Worm (Caenorhabditis elegans) whole organism, young adult: Measurements from ENCODE around the gene C45B11.5.
A peak's percentile ranks its signal among the peaks of the same experiment; 100 is the strongest.

ENCODE experiments used
- F10E7.11 ChIP-seq: sonication (generic microtip); optimal IDR thresholded peaks from 2 replicates; lab custom pipeline; 2017; ENCODE audit warnings: mild to moderate bottlenecking, missing genetic modification characterization, moderate library complexity, missing compliant biosample characterization
- F22D6.2 ChIP-seq: sonication (generic microtip); optimal IDR thresholded peaks from 2 replicates; lab custom pipeline; 2016; ENCODE audit warnings: mild to moderate bottlenecking, missing genetic modification characterization, missing compliant biosample characterization
- F33H1.4 ChIP-seq: fragments of 200-800 bp; sonication (Bioruptor generic); IDR thresholded peaks from 2 replicates; pipeline ENCODE4 v1.3.6; 2022; ENCODE audit warnings: missing genetic modification reagents, missing genetic modification characterization, missing compliant biosample characterization
- F52B5.7 ChIP-seq: sonication (generic microtip); optimal IDR thresholded peaks from 2 replicates; lab custom pipeline; 2016; ENCODE audit warnings: mild to moderate bottlenecking, missing genetic modification characterization, missing compliant biosample characterization
- F57C9.4 ChIP-seq: sonication (generic microtip); optimal IDR thresholded peaks from 2 replicates; lab custom pipeline; 2017; ENCODE audit warnings: mild to moderate bottlenecking, missing genetic modification characterization, missing compliant biosample characterization
- K12H6.12 ChIP-seq: fragments of 200-800 bp; sonication (Bioruptor generic); optimal IDR thresholded peaks from 2 replicates; lab custom pipeline; 2018; ENCODE audit warnings: mild to moderate bottlenecking, missing genetic modification characterization, missing compliant biosample characterization
- Y56A3A.18 ChIP-seq: fragments of 200-800 bp; sonication (Bioruptor generic); IDR thresholded peaks from 2 replicates; pipeline ENCODE4 v1.3.6; 2022; ENCODE audit warnings: missing genetic modification reagents, missing genetic modification characterization, missing compliant biosample characterization
- ama-1 ChIP-seq, 3 experiments: fragments of 150-350 bp in 1 of 3; sonication (generic microtip) in 2 of 3; optimal IDR thresholded peaks; 2 replicates each; lab custom pipeline; 2014 to 2018; ENCODE audit warnings: missing biosample characterization in 2 of 3, missing genetic modification characterization in 2 of 3, missing genetic modification reagents in 2 of 3
- attf-3 ChIP-seq: fragments of 200-800 bp; sonication (Bioruptor generic); conservative IDR thresholded peaks from 2 replicates; pipeline ENCODE4 v1.3.6; 2022; ENCODE audit warnings: missing genetic modification reagents, missing genetic modification characterization, missing compliant biosample characterization
- bed-2 ChIP-seq: fragments of 200-800 bp; sonication (Bioruptor generic); IDR thresholded peaks from 2 replicates; pipeline ENCODE4 v1.3.6; 2022; ENCODE audit warnings: missing genetic modification reagents, missing genetic modification characterization, missing compliant biosample characterization
- cebp-1 ChIP-seq, 2 experiments: fragments of 200-800 bp in 1 of 2; sonication (Bioruptor generic) in 1 of 2; sonication (generic microtip) in 1 of 2; IDR thresholded peaks in 1 of 2; optimal IDR thresholded peaks in 1 of 2; 2 replicates each; pipeline versions ENCODE4 v1.3.6 to Lab custom; 2017 to 2022; ENCODE audit warnings: missing compliant biosample characterization in 2 of 2, missing genetic modification characterization in 2 of 2, mild to moderate bottlenecking in 1 of 2, missing genetic modification reagents in 1 of 2, moderate library complexity in 1 of 2
- ceh-100 ChIP-seq: fragments of 200-800 bp; sonication (Bioruptor generic); IDR thresholded peaks from 2 replicates; pipeline ENCODE4 v1.3.6; 2022; ENCODE audit warnings: missing genetic modification reagents, missing genetic modification characterization, missing compliant biosample characterization
- ceh-79 ChIP-seq: sonication (generic microtip); optimal IDR thresholded peaks from 2 replicates; lab custom pipeline; 2017; ENCODE audit warnings: mild to moderate bottlenecking, missing genetic modification characterization, missing compliant biosample characterization
- dox-1 ChIP-seq: fragments of 200-800 bp; sonication (Bioruptor generic); IDR thresholded peaks from 2 replicates; pipeline ENCODE4 v1.3.6; 2022; ENCODE audit warnings: missing genetic modification reagents, missing genetic modification characterization, missing compliant biosample characterization
- egl-18 ChIP-seq: fragments of 200-800 bp; sonication (Bioruptor generic); IDR thresholded peaks from 2 replicates; pipeline ENCODE4 v1.3.6; 2022; ENCODE audit warnings: missing genetic modification reagents, missing genetic modification characterization, missing compliant biosample characterization
- ekl-4 ChIP-seq: fragments of 200-800 bp; sonication (Bioruptor generic); IDR thresholded peaks from 2 replicates; pipeline ENCODE4 v1.3.6; 2022; ENCODE audit warnings: missing genetic modification reagents, missing genetic modification characterization, missing compliant biosample characterization
- hlh-26 ChIP-seq: fragments of 200-800 bp; sonication (Bioruptor generic); conservative IDR thresholded peaks from 2 replicates; pipeline ENCODE4 v1.3.6; 2022; ENCODE audit warnings: missing genetic modification reagents, missing genetic modification characterization, missing compliant biosample characterization
- hmg-20 ChIP-seq: fragments of 200-800 bp; sonication (Bioruptor generic); IDR thresholded peaks from 2 replicates; pipeline ENCODE4 v1.3.6; 2022; ENCODE audit warnings: missing genetic modification reagents, missing genetic modification characterization, missing compliant biosample characterization
- lag-1 ChIP-seq: fragments of 200-800 bp; sonication (Bioruptor generic); IDR thresholded peaks from 2 replicates; pipeline ENCODE4 v1.3.6; 2022; ENCODE audit warnings: missing genetic modification reagents, missing genetic modification characterization, missing compliant biosample characterization
- let-526 ChIP-seq: fragments of 200-800 bp; sonication (Bioruptor generic); IDR thresholded peaks from 2 replicates; pipeline ENCODE4 v1.3.6; 2022; ENCODE audit warnings: missing genetic modification reagents, missing genetic modification characterization, missing compliant biosample characterization
- lin-26 ChIP-seq: fragments of 200-800 bp; sonication (Bioruptor generic); IDR thresholded peaks from 2 replicates; pipeline ENCODE4 v1.3.6; 2022; ENCODE audit warnings: missing genetic modification reagents, missing genetic modification characterization, missing compliant biosample characterization
- lin-35 ChIP-seq, 3 experiments: fragments of 150-350 bp in 2 of 3; sonication (generic microtip) in 1 of 3; optimal IDR thresholded peaks; 2 replicates each; lab custom pipeline; 2014 to 2018; ENCODE audit warnings: missing biosample characterization in 3 of 3, missing genetic modification characterization in 3 of 3, missing genetic modification reagents in 3 of 3
- lin-40 ChIP-seq: sonication (generic microtip); optimal IDR thresholded peaks from 2 replicates; lab custom pipeline; 2016; ENCODE audit warnings: missing genetic modification characterization, mild to moderate bottlenecking, missing compliant biosample characterization, missing genotype, missing genetic modification reagents
- lsy-27 ChIP-seq: sonication (generic microtip); optimal IDR thresholded peaks from 2 replicates; lab custom pipeline; 2017; ENCODE audit warnings: missing genetic modification characterization, mild to moderate bottlenecking, missing compliant biosample characterization, antibody characterized with exemption, missing genotype, borderline replicate concordance; ENCODE audit not compliant: insufficient read depth
- madf-6 ChIP-seq: fragments of 200-800 bp; sonication (Bioruptor generic); IDR thresholded peaks from 2 replicates; pipeline ENCODE4 v1.3.6; 2022; ENCODE audit warnings: missing genetic modification reagents, missing genetic modification characterization, missing compliant biosample characterization
- mes-4 ChIP-seq: sonication (generic microtip); optimal IDR thresholded peaks from 2 replicates; lab custom pipeline; 2016; ENCODE audit warnings: missing genotype, missing genetic modification characterization, missing compliant biosample characterization
- nfya-2 ChIP-seq: fragments of 200-800 bp; sonication (Bioruptor generic); IDR thresholded peaks from 2 replicates; pipeline ENCODE4 v1.3.6; 2022; ENCODE audit warnings: missing genetic modification reagents, missing genetic modification characterization, missing compliant biosample characterization
- nhr-120 ChIP-seq: fragments of 200-800 bp; sonication (Bioruptor generic); IDR thresholded peaks from 2 replicates; pipeline ENCODE4 v1.3.6; 2022; ENCODE audit warnings: missing genetic modification characterization, missing compliant biosample characterization
- rcor-1 ChIP-seq: fragments of 200-800 bp; sonication (Bioruptor generic); IDR thresholded peaks from 2 replicates; pipeline ENCODE4 v1.3.6; 2022; ENCODE audit warnings: missing genetic modification reagents, missing genetic modification characterization, missing compliant biosample characterization
- rec-8 ChIP-seq, 2 experiments: sonication (generic microtip); optimal IDR thresholded peaks; 2 replicates each; lab custom pipeline; 2016; ENCODE audit warnings: mild to moderate bottlenecking in 2 of 2, missing genetic modification characterization in 2 of 2, missing genetic modification reagents in 2 of 2, missing genotype in 2 of 2, missing biosample characterization in 1 of 2, missing compliant biosample characterization in 1 of 2, moderate library complexity in 1 of 2
- repo-1 ChIP-seq: sonication (generic microtip); optimal IDR thresholded peaks from 2 replicates; lab custom pipeline; 2017; ENCODE audit warnings: mild to moderate bottlenecking, missing genetic modification characterization, missing compliant biosample characterization
- snpc-1.3 ChIP-seq: sonication (generic microtip); optimal IDR thresholded peaks from 2 replicates; lab custom pipeline; 2017; ENCODE audit warnings: missing genetic modification characterization, mild to moderate bottlenecking, missing compliant biosample characterization, antibody characterized with exemption, moderate library complexity, missing genotype, missing genetic modification reagents; ENCODE audit not compliant: insufficient read depth
- somi-1 ChIP-seq: fragments of 200-800 bp; sonication (Bioruptor generic); optimal IDR thresholded peaks from 2 replicates; lab custom pipeline; 2018; ENCODE audit warnings: mild to moderate bottlenecking, missing genetic modification characterization, missing compliant biosample characterization
- tbx-9 ChIP-seq: sonication (generic microtip); optimal IDR thresholded peaks from 2 replicates; lab custom pipeline; 2016; ENCODE audit warnings: borderline replicate concordance, missing genetic modification characterization, inconsistent platforms, missing compliant biosample characterization
- xnd-1 ChIP-seq: sonication (generic microtip); optimal IDR thresholded peaks from 2 replicates; lab custom pipeline; 2016; ENCODE audit warnings: missing genotype, missing genetic modification reagents, missing genetic modification characterization, missing compliant biosample characterization
- zim-3 ChIP-seq: sonication (generic microtip); optimal IDR thresholded peaks from 2 replicates; lab custom pipeline; 2017; ENCODE audit warnings: mild to moderate bottlenecking, missing genetic modification characterization, moderate library complexity, missing compliant biosample characterization
- ztf-18 ChIP-seq: sonication (generic microtip); optimal IDR thresholded peaks from 2 replicates; lab custom pipeline; 2016; ENCODE audit warnings: missing genotype, mild to moderate bottlenecking, missing genetic modification characterization, missing compliant biosample characterization

C45B11.5 gene

ce11 chrV:11057043-11057442 is 15.4 kb downstream of the C45B11.5 start, which contains the start of gene srh-75:
Gene srh-75, minus strand, starts transcription at chrV:11057143.
- TF ChIP-seq nfya-2 (GFP tag; lab: Robert Waterston, UW) (no peak), F22D6.2 (no peak), F10E7.11 (tag; lab: Kevin White, UChicago) (no peak), F57C9.4 (no peak), F52B5.7 (tag; lab: Kevin White, UChicago) (no peak), lsy-27 (no peak)
- TF ChIP-seq, all 124 proteins: peak for 0

- no peak for TF ChIP-seq madf-6 (GFP tag; lab: Robert Waterston, UW)
- TF ChIP-seq ama-1 (optimal IDR thresholded peaks at IDR 0.05; lab: Kevin White, UChicago) = peak; percentile 6
- TF ChIP-seq ama-1 (GFP tag; optimal IDR thresholded peaks at IDR 0.05; lab: Kevin White, UChicago) = no peak
Observed at ce11 chrV:11059180-11059579, 17.6 kb downstream of the C45B11.5 start, which contains the start of gene T04C12.1. Gene T04C12.1, minus strand, starts transcription at chrV:11059269.

DNA sequence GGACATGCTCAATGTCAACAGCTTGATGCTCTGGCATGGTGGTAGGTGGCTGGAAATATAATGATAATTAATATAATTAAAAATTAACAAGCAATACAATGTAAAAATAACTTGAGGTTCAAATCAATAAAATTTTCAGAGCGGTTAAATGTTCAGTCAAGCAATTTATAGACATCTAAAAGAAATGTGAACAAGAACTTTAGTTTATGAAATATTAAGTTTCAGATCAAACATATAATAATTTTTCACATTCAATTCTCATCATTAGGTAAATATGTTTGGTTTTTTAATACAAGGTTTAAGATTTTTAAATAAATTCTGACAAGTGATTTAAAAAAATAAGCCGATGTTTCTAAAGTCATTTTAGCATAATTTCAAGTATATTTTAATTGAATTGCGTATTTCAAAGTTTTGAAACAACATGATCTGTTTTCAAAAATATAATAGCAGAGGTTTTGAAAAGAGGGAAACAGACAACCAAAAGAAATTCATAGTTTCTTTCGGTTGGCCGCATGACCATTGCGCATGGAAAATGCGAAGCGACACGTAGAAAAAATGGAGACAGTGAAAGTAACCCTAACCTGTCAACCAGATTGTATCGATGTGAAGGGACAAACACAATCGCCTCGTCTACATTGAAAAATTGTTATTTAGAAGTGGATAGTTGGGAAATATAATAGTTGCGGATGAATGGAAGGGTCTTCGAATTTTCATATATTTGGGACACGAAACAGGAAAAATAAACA is 18.8 kb downstream of the C45B11.5 start, which contains the start of gene T04C12.11:
TSS of gene T04C12.11 (minus strand) at position 51 of the 746 bp plus-strand sequence.
- TF ChIP-seq mes-4 (tag; lab: Kevin White, UChicago) (no peak), Y56A3A.18 (GFP tag; lab: Robert Waterston, UW) (no peak), attf-3 (GFP tag; lab: Robert Waterston, UW) (no peak), lin-26 (no peak), rcor-1 (GFP tag; lab: Robert Waterston, UW) (no peak)

DNA sequence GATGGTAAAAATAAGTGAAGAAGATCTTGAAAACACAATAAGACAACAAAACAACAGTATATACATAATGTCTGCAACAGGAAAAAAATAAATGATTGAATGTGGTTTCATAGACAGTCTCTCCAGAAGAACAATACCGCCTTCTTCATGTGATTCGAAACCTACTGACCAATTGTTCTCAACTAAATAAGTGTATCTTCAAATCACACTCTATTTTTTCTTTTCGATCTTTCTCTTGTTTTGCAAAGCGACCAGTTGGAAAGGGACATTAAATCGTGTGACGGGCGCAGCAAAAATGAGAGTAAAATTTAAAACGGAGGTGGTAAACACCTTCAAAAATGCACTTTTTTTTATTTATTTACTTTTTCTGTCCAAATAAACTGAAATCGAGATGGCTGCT is 20.3 kb downstream of the C45B11.5 start:
- no peak for TF ChIP-seq repo-1 (tag; lab: Kevin White, UChicago)
- no peak for TF ChIP-seq attf-3 (GFP tag; lab: Robert Waterston, UW)
- TF ChIP-seq somi-1 (GFP tag; lab: Kevin White, UChicago) = no peak
- no peak for TF ChIP-seq F33H1.4 (GFP tag; lab: Robert Waterston, UW)
- TF ChIP-seq lin-35 (GFP tag; optimal IDR thresholded peaks at IDR 0.05; lab: Kevin White, UChicago) = no peak
- no peak for TF ChIP-seq lin-40 (tag; lab: Kevin White, UChicago)
- TF ChIP-seq let-526 = no peak
- no peak for TF ChIP-seq lag-1 (GFP tag; lab: Robert Waterston, UW)
- TF ChIP-seq hlh-26 (GFP tag; lab: Robert Waterston, UW) = no peak
- no peak for TF ChIP-seq ceh-100 (GFP tag; lab: Robert Waterston, UW)

ce11 chrV:11063115-11063514 is 21.5 kb downstream of the C45B11.5 start, which contains the start of gene T04C12.9:
Gene T04C12.9, minus strand, starts transcription at chrV:11063215.
- TF ChIP-seq nhr-120 (GFP tag; lab: Robert Waterston, UW) (no peak), cebp-1 (GFP tag; IDR thresholded peaks at IDR 0.05; lab: Robert Waterston, UW) (no peak), cebp-1 (tag; optimal IDR thresholded peaks at IDR 0.05; lab: Kevin White, UChicago) (no peak), snpc-1.3 (tag; lab: Kevin White, UChicago) (no peak), tbx-9 (tag; lab: Kevin White, UChicago) (no peak), dox-1 (GFP tag; lab: Robert Waterston, UW) (no peak), K12H6.12 (tag; lab: Kevin White, UChicago) (no peak), xnd-1 (tag; lab: Kevin White, UChicago) (no peak), zim-3 (tag; lab: Kevin White, UChicago) (no peak), hmg-20 (GFP tag; lab: Robert Waterston, UW) (no peak), bed-2 (GFP tag; lab: Robert Waterston, UW) (no peak), egl-18 (no peak), nfya-2 (GFP tag; lab: Robert Waterston, UW) (no peak), madf-6 (GFP tag; lab: Robert Waterston, UW) (no peak), rec-8 (tag; optimal IDR thresholded peaks at IDR 0.05; lab: Kevin White, UChicago) (no peak), ekl-4 (GFP tag; lab: Robert Waterston, UW) (no peak), hlh-26 (GFP tag; lab: Robert Waterston, UW) (no peak), ceh-79 (tag; lab: Kevin White, UChicago) (no peak), lin-26 (no peak), ztf-18 (no peak)
